Worm (Caenorhabditis elegans): ENCODE results near the gene arx-4.

The arx-4 gene

ce11 chrIII:887874-888299, 25.8 kb downstream of the arx-4 start (continued):
- TF ChIP-seq dsc-1 (tag; optimal IDR thresholded peaks at IDR 0.05) (peak; percentile 49), snpc-4 (tag; optimal IDR thresholded peaks at IDR 0.05) (no peak), nhr-90 (tag; optimal IDR thresholded peaks at IDR 0.05; ENCODE audit: poor library complexity) (peak; percentile 47), zip-4 (GFP tag; optimal IDR thresholded peaks at IDR 0.05) (no peak), rnt-1 (tag; optimal IDR thresholded peaks at IDR 0.05) (peak; percentile 75), nhr-237 (tag; optimal IDR thresholded peaks at IDR 0.05) (no peak), nhr-71 (tag; optimal IDR thresholded peaks at IDR 0.05) (peak; percentile 88), pax-3 (tag; optimal IDR thresholded peaks at IDR 0.05) (peak; percentile 27), aly-2 (tag; optimal IDR thresholded peaks at IDR 0.05) (peak; percentile 60), mab-9 (GFP tag; IDR thresholded peaks at IDR 0.05) (peak; percentile 48; the same call in 1 of the 2 replicates), hlh-4 (tag; optimal IDR thresholded peaks at IDR 0.05) (no peak), C04F5.9 (tag; optimal IDR thresholded peaks at IDR 0.05) (no peak), mdl-1 (tag; optimal IDR thresholded peaks at IDR 0.05) (peak; percentile 55 to 69), fkh-4 (tag; optimal IDR thresholded peaks at IDR 0.05; ENCODE audit: borderline replicate concordance) (no peak), lin-14 (GFP tag; optimal IDR thresholded peaks at IDR 0.05) (peak; percentile 96), Y116A8C.19 (tag; optimal IDR thresholded peaks at IDR 0.05; ENCODE audit: borderline replicate concordance) (no peak), pag-3 (tag; optimal IDR thresholded peaks at IDR 0.05; ENCODE audit: borderline replicate concordance, insufficient read depth) (no peak), lin-35 (GFP tag; optimal IDR thresholded peaks at IDR 0.05) (peak; percentile 49 to 50), aha-1 (tag; optimal IDR thresholded peaks at IDR 0.05) (no peak), efl-1 (optimal IDR thresholded peaks at IDR 0.05) (peak; percentile 63 to 74), efl-1 (GFP tag; optimal IDR thresholded peaks at IDR 0.05 in 1 of 2) (peak; percentile 12 to 93), lir-3 (tag; optimal IDR thresholded peaks at IDR 0.05; ENCODE audit: poor library complexity) (peak; percentile 40), sox-4 (tag; optimal IDR thresholded peaks at IDR 0.05) (peak; percentile 49), unc-98 (GFP tag; IDR thresholded peaks at IDR 0.05) (no peak), nhr-19 (GFP tag; conservative IDR thresholded peaks at IDR 0.05) (peak; percentile 57), snu-23 (GFP tag; optimal IDR thresholded peaks at IDR 0.05) (peak; percentile 85), lsy-2 (tag; optimal IDR thresholded peaks at IDR 0.05) (peak; percentile 62 to 76), nhr-47 (tag; optimal IDR thresholded peaks at IDR 0.05) (peak; percentile 84), sptf-1 (tag; optimal IDR thresholded peaks at IDR 0.05) (no peak), unc-130 (tag; optimal IDR thresholded peaks at IDR 0.05) (no peak), egl-27 (tag; optimal IDR thresholded peaks at IDR 0.05) (no peak), tlp-1 (tag; optimal IDR thresholded peaks at IDR 0.05) (no peak), egl-13 (tag; optimal IDR thresholded peaks at IDR 0.05) (peak; percentile 79), nhr-85 (tag) (peak; percentile 84), ceh-82 (tag; optimal IDR thresholded peaks at IDR 0.05) (peak; percentile 38 to 65 (median 62)), lin-13 (GFP tag; optimal IDR thresholded peaks at IDR 0.05) (no peak), elt-3 (tag; optimal IDR thresholded peaks at IDR 0.05) (peak in 2 of 6 experiments; percentile 14 to 52), hlh-17 (GFP tag; optimal IDR thresholded peaks at IDR 0.05; ENCODE audit: borderline replicate concordance) (no peak), ztf-4 (tag; optimal IDR thresholded peaks at IDR 0.05) (no peak), pqm-1 (tag; optimal IDR thresholded peaks at IDR 0.05) (no peak), grh-1 (GFP tag; IDR thresholded peaks at IDR 0.05) (no peak), isw-1 (GFP tag; IDR thresholded peaks at IDR 0.05) (peak; percentile 58), unc-86 (tag; optimal IDR thresholded peaks at IDR 0.05) (peak; percentile 87), ceh-63 (GFP tag; optimal IDR thresholded peaks at IDR 0.05) (peak; percentile 2), nhr-12 (tag; optimal IDR thresholded peaks at IDR 0.05) (no peak), nhr-20 (tag; optimal IDR thresholded peaks at IDR 0.05) (peak; percentile 73), jun-1 (tag; optimal IDR thresholded peaks at IDR 0.05) (peak; percentile 77), unc-62 (GFP tag; optimal IDR thresholded peaks at IDR 0.05) (no peak), blmp-1 (tag; optimal IDR thresholded peaks at IDR 0.05) (peak; percentile 97), lin-15B (tag; optimal IDR thresholded peaks at IDR 0.05) (peak; percentile 26), ama-1 (optimal IDR thresholded peaks at IDR 0.05) (no peak), ceh-90 (tag; optimal IDR thresholded peaks at IDR 0.05) (no peak), zag-1 (tag; optimal IDR thresholded peaks at IDR 0.05) (peak; percentile 44)
